Worm (Caenorhabditis elegans) whole organism, L1 larva: ENCODE results near the gene C49A9.2.

Experiments used
- ceh-82 ChIP-seq, 3 experiments: fragments of 150-350 bp in 1 of 3; sonication (generic microtip) in 2 of 3; optimal IDR thresholded peaks; 2 replicates each; lab custom pipeline; 2014 to 2017; ENCODE audit warnings: missing biosample characterization in 3 of 3, missing genetic modification characterization in 3 of 3
- fos-1 ChIP-seq: fragments of 150-350 bp; optimal IDR thresholded peaks from 2 replicates; lab custom pipeline; 2014; ENCODE audit warnings: missing biosample characterization, missing genetic modification characterization
- jun-1 ChIP-seq: fragments of 150-350 bp; optimal IDR thresholded peaks from 2 replicates; lab custom pipeline; 2014; ENCODE audit warnings: missing biosample characterization, missing genetic modification reagents, missing genetic modification characterization
- nhr-90 ChIP-seq: sonication (generic microtip); optimal IDR thresholded peaks from 2 replicates; lab custom pipeline; 2016; ENCODE audit warnings: mild to moderate bottlenecking, missing genetic modification characterization, missing compliant biosample characterization; ENCODE audit not compliant: poor library complexity
- ztf-4 ChIP-seq: fragments of 150-350 bp; optimal IDR thresholded peaks from 2 replicates; lab custom pipeline; 2014; ENCODE audit warnings: missing biosample characterization, missing genetic modification characterization

DNA sequence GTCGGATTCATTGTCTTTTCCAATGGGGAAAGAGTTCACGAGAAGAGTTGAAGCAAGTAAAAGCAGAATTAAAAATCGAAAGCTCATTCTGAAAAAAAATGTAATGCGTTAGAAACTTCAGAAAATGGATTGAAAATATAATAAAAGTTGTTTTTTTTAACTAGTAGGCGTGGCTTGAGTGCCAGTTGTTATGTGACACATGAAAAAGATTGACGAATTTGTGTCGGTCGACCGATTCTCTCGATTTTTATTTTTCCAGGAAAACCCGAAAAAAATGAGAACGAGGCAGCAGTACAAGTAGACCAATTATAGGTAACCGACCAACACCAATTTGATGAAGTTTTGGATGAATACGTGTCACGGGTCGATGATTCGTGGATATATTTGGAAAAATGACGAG is 34.5 kb downstream of the C49A9.2 start, which contains the start of gene nlp-16:
- TF ChIP-seq nhr-90 (tag; lab: Kevin White, UChicago) (no peak), ztf-4 (tag; lab: Kevin White, UChicago) (no peak), fos-1 (tag; lab: Kevin White, UChicago) (no peak), ceh-82 (tag; optimal IDR thresholded peaks at IDR 0.05; lab: Kevin White, UChicago) (no peak), jun-1 (tag; lab: Kevin White, UChicago) (no peak)
